ENCODE assay signal across 1 worm cellular context in genomic region chrIII:9507799-9508198, ce11.
TF ChIP-seq lines count a peak whose summit lies in the region.

TSS of gene vha-14 (plus strand) at chrIII:9508100.

TF ChIP-seq in whole organism, L2 larva, 48 proteins besides CTCF, POLR2A, EP300 and RAD21 (continued from another document):
- TF ChIP-seq snpc-4 (tag; optimal IDR thresholded peaks at IDR 0.05; lab: Kevin White, UChicago) (peak; percentile 31), skn-1 (tag; optimal IDR thresholded peaks at IDR 0.05; lab: Kevin White, UChicago) (no peak), nhr-10 (tag; optimal IDR thresholded peaks at IDR 0.05; lab: Kevin White, UChicago) (no peak), ztf-4 (tag; optimal IDR thresholded peaks at IDR 0.05; lab: Kevin White, UChicago) (peak; percentile 20), nhr-6 (tag; optimal IDR thresholded peaks at IDR 0.05; lab: Kevin White, UChicago) (no peak)
